Worm (Caenorhabditis elegans) whole organism, L4/young adult: ENCODE measurements around the gene ncx-9.

Source experiments
- W03F9.2 ChIP-seq: fragments of 150-350 bp; optimal IDR thresholded peaks from 2 replicates; lab custom pipeline; 2014; ENCODE audit warnings: missing biosample characterization, missing genetic modification characterization
- dao-5 ChIP-seq: sonication (generic microtip); optimal IDR thresholded peaks from 2 replicates; lab custom pipeline; 2016; ENCODE audit warnings: missing genotype, missing genetic modification characterization, moderate library complexity, missing compliant biosample characterization
- him-1 ChIP-seq: sonication (generic microtip); optimal IDR thresholded peaks from 2 replicates; lab custom pipeline; 2016; ENCODE audit warnings: missing genotype, missing genetic modification reagents, missing genetic modification characterization, missing compliant biosample characterization

DNA sequence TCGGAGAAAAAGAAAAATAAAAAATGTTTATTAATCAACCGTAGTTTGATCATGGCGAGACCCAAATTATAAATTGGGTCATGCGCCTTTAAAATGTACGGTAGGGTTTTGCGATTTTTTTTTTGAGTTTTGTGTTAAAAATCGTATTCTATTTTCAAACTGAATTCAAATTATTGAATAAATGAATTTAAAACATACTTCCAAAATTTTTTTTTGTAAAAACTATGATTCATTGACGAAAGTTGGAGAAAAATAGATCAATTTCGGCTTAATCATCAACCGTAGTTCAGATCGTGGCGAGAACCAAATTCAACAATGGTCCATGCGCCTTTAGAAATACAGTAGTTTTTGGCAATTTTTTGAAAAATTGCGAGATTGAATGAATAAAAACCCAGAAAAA lies 31.4 kb downstream of the ncx-9 start:
- TF ChIP-seq him-1 (no peak), W03F9.2 (tag; lab: Kevin White, UChicago) (peak; percentile 39), dao-5 (tag; lab: Kevin White, UChicago) (no peak)
